Fruit fly (Drosophila melanogaster) whole organism, embryonic: ENCODE measurements around the gene Lsp1alpha.

Experiments used
- Atf-2 ChIP-seq: fragments of 200-800 bp; sonication (Bioruptor generic); optimal IDR thresholded peaks from 2 replicates; lab custom pipeline; 2016; ENCODE audit warnings: missing biosample characterization, missing genetic modification characterization
- CG11504 ChIP-seq: fragments of 200-800 bp; sonication (Bioruptor generic); optimal IDR thresholded peaks from 3 replicates; lab custom pipeline; 2019; ENCODE audit warnings: missing biosample characterization, mild to moderate bottlenecking, missing genetic modification characterization, moderate library complexity
- CG11723 ChIP-seq: fragments of 200-800 bp; sonication (Bioruptor generic); optimal IDR thresholded peaks from 2 replicates; lab custom pipeline; 2017; ENCODE audit warnings: missing biosample characterization, mild to moderate bottlenecking, missing genetic modification characterization
- CG12299 ChIP-seq: fragments of 200-800 bp; sonication (Bioruptor generic); optimal IDR thresholded peaks from 2 replicates; lab custom pipeline; 2018; ENCODE audit warnings: missing biosample characterization, mild to moderate bottlenecking, missing genetic modification characterization
- CG12769 ChIP-seq: fragments of 200-800 bp; sonication (Bioruptor generic); optimal IDR thresholded peaks from 2 replicates; lab custom pipeline; 2019; ENCODE audit warnings: missing biosample characterization, mild to moderate bottlenecking, missing genetic modification characterization, moderate library complexity
- CG12942 ChIP-seq: fragments of 200-800 bp; sonication (Bioruptor generic); optimal IDR thresholded peaks from 3 replicates; lab custom pipeline; 2016; ENCODE audit warnings: missing biosample characterization, missing genetic modification characterization
- CG14050 ChIP-seq: fragments of 200-800 bp; sonication (Bioruptor generic); IDR thresholded peaks from 3 replicates; pipeline ENCODE4 v1.3.6; 2022; ENCODE audit warnings: missing biosample characterization, missing genetic modification characterization
- CG14441 ChIP-seq: fragments of 200-800 bp; sonication (Bioruptor generic); IDR thresholded peaks from 2 replicates; pipeline ENCODE4 v1.3.6; 2022; ENCODE audit warnings: missing biosample characterization, missing genetic modification characterization
- CG1529 ChIP-seq: fragments of 200-800 bp; sonication (Bioruptor generic); optimal IDR thresholded peaks from 3 replicates; lab custom pipeline; 2018; ENCODE audit warnings: missing biosample characterization, missing genetic modification characterization
- CG15696 ChIP-seq: fragments of 200-800 bp; sonication (Bioruptor generic); optimal IDR thresholded peaks from 2 replicates; lab custom pipeline; 2019; ENCODE audit warnings: missing biosample characterization, mild to moderate bottlenecking, missing genetic modification characterization, moderate library complexity
- CG16863 ChIP-seq: fragments of 200-800 bp; sonication (Bioruptor generic); optimal IDR thresholded peaks from 3 replicates; lab custom pipeline; 2016; ENCODE audit warnings: missing biosample characterization, missing genetic modification characterization
- CG17186 ChIP-seq: fragments of 200-800 bp; sonication (Bioruptor generic); optimal IDR thresholded peaks from 3 replicates; lab custom pipeline; 2017; ENCODE audit warnings: missing biosample characterization, missing genetic modification reagents, missing genetic modification characterization
- CG17612 ChIP-seq: fragments of 200-800 bp; sonication (Bioruptor generic); IDR thresholded peaks from 2 replicates; pipeline ENCODE4 v1.3.6; 2022; ENCODE audit warnings: missing biosample characterization, missing genetic modification characterization
- CG18599 ChIP-seq: fragments of 200-800 bp; sonication (Bioruptor generic); optimal IDR thresholded peaks from 3 replicates; lab custom pipeline; 2017; ENCODE audit warnings: missing biosample characterization, missing genetic modification characterization, mild to moderate bottlenecking, moderate library complexity, missing genetic modification reagents
- CG18619 ChIP-seq: fragments of 200-800 bp; sonication (Bioruptor generic); optimal IDR thresholded peaks from 3 replicates; lab custom pipeline; 2017; ENCODE audit warnings: missing biosample characterization, mild to moderate bottlenecking, missing genetic modification characterization
- CG18764 ChIP-seq: fragments of 200-800 bp; sonication (Bioruptor generic); optimal IDR thresholded peaks from 3 replicates; lab custom pipeline; 2016; ENCODE audit warnings: missing biosample characterization, missing genetic modification characterization
- CG2875 ChIP-seq: fragments of 200-800 bp; sonication (Bioruptor generic); optimal IDR thresholded peaks from 2 replicates; lab custom pipeline; 2017; ENCODE audit warnings: missing biosample characterization, mild to moderate bottlenecking, missing genetic modification characterization, missing genetic modification reagents
- CG30020 ChIP-seq: fragments of 200-800 bp; optimal IDR thresholded peaks from 2 replicates; lab custom pipeline; 2019; ENCODE audit warnings: missing biosample characterization, mild to moderate bottlenecking, missing genetic modification characterization, moderate library complexity
- CG3407 ChIP-seq: fragments of 200-800 bp; sonication (Bioruptor generic); optimal IDR thresholded peaks from 2 replicates; lab custom pipeline; 2018; ENCODE audit warnings: missing biosample characterization, mild to moderate bottlenecking, missing genetic modification characterization
- CG5180 ChIP-seq: fragments of 200-800 bp; sonication (Bioruptor generic); optimal IDR thresholded peaks from 3 replicates; lab custom pipeline; 2017; ENCODE audit warnings: missing biosample characterization, missing genetic modification characterization, mild to moderate bottlenecking, moderate library complexity, missing genetic modification reagents
- CG5245 ChIP-seq: fragments of 200-800 bp; sonication (Bioruptor generic); optimal IDR thresholded peaks from 3 replicates; lab custom pipeline; 2016; ENCODE audit warnings: missing biosample characterization, missing genetic modification characterization
- CG6791 ChIP-seq: fragments of 200-800 bp; sonication (Bioruptor generic); IDR thresholded peaks from 3 replicates; pipeline ENCODE4 v1.3.6; 2022; ENCODE audit warnings: missing biosample characterization, missing genetic modification characterization; ENCODE audit not compliant: partially characterized antibody
- CG9876 ChIP-seq: fragments of 200-800 bp; sonication (Bioruptor generic); optimal IDR thresholded peaks from 2 replicates; lab custom pipeline; 2016; ENCODE audit warnings: missing biosample characterization, missing genetic modification characterization
- D19B ChIP-seq: fragments of 200-800 bp; sonication (Bioruptor generic); optimal IDR thresholded peaks from 2 replicates; lab custom pipeline; 2017; ENCODE audit warnings: missing biosample characterization, mild to moderate bottlenecking, missing genetic modification characterization
- Dek ChIP-seq: fragments of 200-800 bp; sonication (Bioruptor generic); optimal IDR thresholded peaks from 3 replicates; lab custom pipeline; 2019; ENCODE audit warnings: missing biosample characterization, mild to moderate bottlenecking, missing genetic modification characterization, moderate library complexity
- Dll ChIP-seq: fragments of 200-800 bp; sonication (Bioruptor generic); IDR thresholded peaks from 4 replicates; pipeline ENCODE4 v1.3.6; 2022; ENCODE audit warnings: missing biosample characterization, missing genetic modification characterization; ENCODE audit not compliant: partially characterized antibody
- Drgx ChIP-seq: fragments of 200-800 bp; sonication (Bioruptor generic); IDR thresholded peaks from 2 replicates; pipeline ENCODE4 v1.3.6; 2022; ENCODE audit warnings: missing biosample characterization, missing genetic modification characterization
- Ets97D ChIP-seq: fragments of 200-800 bp; sonication (Bioruptor generic); optimal IDR thresholded peaks from 3 replicates; lab custom pipeline; 2016; ENCODE audit warnings: missing biosample characterization, missing genetic modification characterization
- HLH3B ChIP-seq: fragments of 200-800 bp; sonication (Bioruptor generic); IDR thresholded peaks from 2 replicates; pipeline ENCODE4 v1.3.6; 2022; ENCODE audit warnings: missing biosample characterization, missing genetic modification characterization
- HLH4C ChIP-seq: fragments of 200-800 bp; sonication (Bioruptor generic); IDR thresholded peaks from 3 replicates; pipeline ENCODE4 v1.3.6; 2022; ENCODE audit warnings: missing biosample characterization, missing genetic modification characterization; ENCODE audit not compliant: partially characterized antibody
- Hr51 ChIP-seq, 2 experiments: fragments of 200-800 bp; sonication (Bioruptor generic); optimal IDR thresholded peaks; 2 replicates in 1 of 2; 3 replicates in 1 of 2; lab custom pipeline; 2016 to 2018; ENCODE audit warnings: missing biosample characterization in 2 of 2, missing genetic modification characterization in 2 of 2, mild to moderate bottlenecking in 1 of 2, moderate library complexity in 1 of 2
- Lhr ChIP-seq: fragments of 200-800 bp; sonication (Bioruptor generic); optimal IDR thresholded peaks from 3 replicates; lab custom pipeline; 2017; ENCODE audit warnings: mild to moderate bottlenecking, missing biosample characterization, missing genetic modification reagents, missing genetic modification characterization
- Sry-δ ChIP-seq: fragments of 200-800 bp; sonication (Bioruptor generic); optimal IDR thresholded peaks from 2 replicates; lab custom pipeline; 2016; ENCODE audit warnings: missing biosample characterization, missing genetic modification characterization
- Taf1 ChIP-seq: fragments of 200-800 bp; sonication (Bioruptor generic); IDR thresholded peaks from 2 replicates; pipeline ENCODE4 v1.3.6; 2022; ENCODE audit warnings: missing biosample characterization, missing genetic modification characterization
- Tbp ChIP-seq: fragments of >200 bp; optimal IDR thresholded peaks from 2 replicates; lab custom pipeline; 2018; ENCODE audit warnings: missing biosample characterization, missing genetic modification characterization
- Usf ChIP-seq: fragments of 200-800 bp; sonication (Bioruptor generic); optimal IDR thresholded peaks from 2 replicates; lab custom pipeline; 2017; ENCODE audit warnings: missing genotype, missing biosample characterization, missing genetic modification characterization
- ab ChIP-seq: fragments of 200-800 bp; sonication (Bioruptor generic); optimal IDR thresholded peaks from 2 replicates; lab custom pipeline; 2016; ENCODE audit warnings: missing biosample characterization, missing genetic modification characterization
- cad ChIP-seq: fragments of >200 bp; optimal IDR thresholded peaks from 2 replicates; lab custom pipeline; 2017; ENCODE audit warnings: missing biosample characterization, missing genetic modification characterization
- ci ChIP-seq: fragments of 200-800 bp; sonication (Bioruptor generic); IDR thresholded peaks from 3 replicates; pipeline ENCODE4 v1.3.6; 2022; ENCODE audit warnings: missing biosample characterization, missing genetic modification characterization
- dm ChIP-seq: fragments of 200-800 bp; sonication (Bioruptor generic); optimal IDR thresholded peaks from 3 replicates; lab custom pipeline; 2016; ENCODE audit warnings: missing biosample characterization, missing genetic modification characterization
- fd96Cb ChIP-seq: fragments of 200-800 bp; sonication (Bioruptor generic); optimal IDR thresholded peaks from 2 replicates; lab custom pipeline; 2018; ENCODE audit warnings: missing biosample characterization, mild to moderate bottlenecking, missing genetic modification characterization, moderate library complexity
- hb ChIP-seq: fragments of 200-800 bp; sonication (Bioruptor generic); IDR thresholded peaks from 3 replicates; pipeline ENCODE4 v1.3.6; 2022; ENCODE audit warnings: missing biosample characterization, missing genetic modification characterization; ENCODE audit not compliant: partially characterized antibody
- luna ChIP-seq: fragments of 200-800 bp; sonication (Bioruptor generic); optimal IDR thresholded peaks from 2 replicates; lab custom pipeline; 2016; ENCODE audit warnings: missing biosample characterization, missing genetic modification characterization
- rib ChIP-seq: fragments of 200-800 bp; sonication (Bioruptor generic); IDR thresholded peaks from 2 replicates; pipeline ENCODE4 v1.3.6; 2022; ENCODE audit warnings: missing biosample characterization, missing genetic modification characterization
- slbo ChIP-seq: fragments of 200-800 bp; sonication (Bioruptor generic); IDR thresholded peaks from 2 replicates; pipeline ENCODE4 v1.3.6; 2022; ENCODE audit warnings: missing biosample characterization, missing genetic modification characterization
- sr ChIP-seq: fragments of 200-800 bp; sonication (Bioruptor generic); IDR thresholded peaks from 3 replicates; pipeline ENCODE4 v1.3.6; 2022; ENCODE audit warnings: missing biosample characterization, missing genetic modification characterization
- trem ChIP-seq: fragments of 200-800 bp; optimal IDR thresholded peaks from 3 replicates; lab custom pipeline; 2019; ENCODE audit warnings: missing biosample characterization, mild to moderate bottlenecking, missing genetic modification characterization, moderate library complexity
- twi ChIP-seq: fragments of 200-800 bp; optimal IDR thresholded peaks from 2 replicates; lab custom pipeline; 2019; ENCODE audit warnings: missing biosample characterization, mild to moderate bottlenecking, missing genetic modification characterization, moderate library complexity
- unpg ChIP-seq: fragments of 200-800 bp; sonication (Bioruptor generic); optimal IDR thresholded peaks from 3 replicates; lab custom pipeline; 2018; ENCODE audit warnings: missing biosample characterization, mild to moderate bottlenecking, missing genetic modification characterization, moderate library complexity
- vnd ChIP-seq: fragments of 200-800 bp; sonication (Bioruptor generic); IDR thresholded peaks from 3 replicates; pipeline ENCODE4 v1.3.6; 2022; ENCODE audit warnings: missing biosample characterization, missing genetic modification characterization; ENCODE audit not compliant: partially characterized antibody
- zen ChIP-seq: fragments of 200-800 bp; sonication (Bioruptor generic); optimal IDR thresholded peaks from 3 replicates; lab custom pipeline; 2018; ENCODE audit warnings: missing biosample characterization, mild to moderate bottlenecking, missing genetic modification characterization, moderate library complexity

Gene Lsp1alpha

dm6 chrX:12496930-12497329, 6.8 kb downstream of the Lsp1alpha start, which contains the start of gene mdu (continued):
- TF ChIP-seq HLH3B (GFP tag; lab: Robert Waterston, UW) (no peak), Hr51 (GFP tag; optimal IDR thresholded peaks at IDR 0.05; lab: Kevin White, UChicago) (no peak), dm (no peak), unpg (GFP tag; lab: Kevin White, UChicago) (no peak), CG30020 (tag; lab: Kevin White, UChicago) (peak; percentile 13), CG16863 (GFP tag; lab: Kevin White, UChicago) (no peak), CG9876 (no peak), CG18764 (GFP tag; lab: Kevin White, UChicago) (no peak), Ets97D (GFP tag; lab: Kevin White, UChicago) (peak; percentile 13), Usf (GFP tag; lab: Kevin White, UChicago) (peak; percentile 13), CG18599 (GFP tag; lab: Kevin White, UChicago) (peak; percentile 25), CG15696 (tag; lab: Kevin White, UChicago) (no peak), CG12769 (tag; lab: Kevin White, UChicago) (no peak), slbo (GFP tag; lab: Robert Waterston, UW) (peak; percentile 72), Tbp (GFP tag; lab: Kevin White, UChicago) (no peak), cad (GFP tag; lab: Kevin White, UChicago) (no peak), Drgx (GFP tag; lab: Robert Waterston, UW) (no peak), CG1529 (GFP tag; lab: Kevin White, UChicago) (no peak), Sry-δ (GFP tag; lab: Kevin White, UChicago) (peak; percentile 30), Dek (tag; lab: Kevin White, UChicago) (no peak), CG17612 (GFP tag; lab: Robert Waterston, UW) (no peak), zen (no peak), vnd (GFP tag; lab: Robert Waterston, UW) (no peak), sr (GFP tag; lab: Robert Waterston, UW) (no peak), CG12299 (no peak), CG18619 (no peak), trem (tag; lab: Kevin White, UChicago) (no peak), ab (GFP tag; lab: Kevin White, UChicago) (no peak), CG17186 (GFP tag; lab: Kevin White, UChicago) (no peak), CG14050 (no peak), CG2875 (GFP tag; lab: Kevin White, UChicago) (no peak), Dll (GFP tag; lab: Robert Waterston, UW) (0 out of 4 replicates have a peak, but pooled peaks have one; percentile 39), Atf-2 (no peak), twi (tag; lab: Kevin White, UChicago) (no peak), hb (GFP tag; lab: Robert Waterston, UW) (0 out of 3 replicates have a peak, but pooled peaks have one; percentile 65), fd96Cb (tag; lab: Kevin White, UChicago) (no peak), Taf1 (GFP tag; lab: Robert Waterston, UW) (no peak), CG11723 (no peak), luna (GFP tag; lab: Kevin White, UChicago) (no peak), CG3407 (no peak), CG14441 (GFP tag; lab: Robert Waterston, UW) (no peak), rib (no peak), CG5245 (no peak), D19B (GFP tag; lab: Kevin White, UChicago) (no peak), CG11504 (no peak), Lhr (peak; percentile 11), HLH4C (GFP tag; lab: Robert Waterston, UW) (peak; percentile 40; the same call in 2 of the 3 replicates), CG5180 (GFP tag; lab: Kevin White, UChicago) (no peak), CG6791 (GFP tag; lab: Robert Waterston, UW) (peak; percentile 65; the same call in 2 of the 3 replicates), ci (GFP tag; lab: Robert Waterston, UW) (0 out of 3 replicates have a peak, but pooled peaks have one; percentile 36), CG12942 (peak; percentile 8)
